Worm (Caenorhabditis elegans): ENCODE measurements around the gene agxt-1.
A peak's percentile ranks its signal among the peaks of the same experiment; 100 is the strongest.

DNA sequence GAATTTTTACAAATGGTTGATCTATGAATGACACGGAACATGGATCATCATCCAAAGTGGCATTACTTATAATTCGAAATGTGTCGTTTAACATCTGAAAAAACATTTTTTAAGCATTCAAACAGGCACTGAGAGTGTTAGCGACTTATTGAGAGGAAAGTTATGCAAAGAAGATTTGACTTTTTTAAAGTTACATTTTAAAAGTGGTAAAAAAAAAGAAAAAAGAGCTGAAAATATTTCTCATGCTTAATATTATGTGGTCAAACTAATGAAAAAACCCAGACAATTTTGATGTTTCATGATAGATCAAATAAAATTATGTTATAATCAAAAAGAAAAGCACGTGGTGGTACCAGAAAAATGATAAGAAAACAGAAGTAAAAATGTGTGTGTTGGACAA lies 19.7 kb downstream of the agxt-1 start, which contains the start of gene npr-20:
- peak; percentile 10 for TF ChIP-seq elt-2 (tag; optimal IDR thresholded peaks at IDR 0.05)
- no peak for TF ChIP-seq pqm-1 (tag; optimal IDR thresholded peaks at IDR 0.05)
- no peak for TF ChIP-seq ama-1 (optimal IDR thresholded peaks at IDR 0.05)
- TF ChIP-seq egl-27 (tag; optimal IDR thresholded peaks at IDR 0.05), result no peak
- no peak for TF ChIP-seq sea-2 (GFP tag; optimal IDR thresholded peaks at IDR 0.05)
- TF ChIP-seq mdl-1 (tag; optimal IDR thresholded peaks at IDR 0.05), result no peak
- TF ChIP-seq nhr-76 (tag; optimal IDR thresholded peaks at IDR 0.05), result no peak

All from whole organism, L3 larva.